Comparison of ENCODE assay signal across 1 worm cellular context in the genomic region with DNA sequence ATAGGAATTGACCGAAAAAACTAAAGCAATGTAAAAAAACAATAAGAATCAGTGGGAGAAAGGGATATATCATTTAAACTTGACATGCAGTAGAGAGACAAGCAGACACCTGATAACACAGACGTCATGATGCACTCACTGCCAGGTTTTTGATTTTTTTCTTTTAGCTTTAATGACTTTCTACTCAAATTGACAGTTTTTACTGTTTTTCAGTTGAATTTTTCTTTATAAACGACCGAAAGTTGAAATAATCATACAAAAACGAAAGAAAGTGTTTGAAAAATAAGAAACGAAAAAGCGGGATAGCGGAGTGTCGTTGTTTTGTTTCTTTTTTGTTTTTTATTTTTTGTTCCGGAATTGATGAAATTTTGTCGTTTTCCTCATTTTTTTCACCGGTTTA.
TF ChIP-seq lines count a peak whose summit lies in the region.

A gene (plus strand): TSS at position 83 of the 400 bp plus-strand sequence.

TF ChIP-seq in whole organism, L1 larva, 84 proteins besides CTCF, POLR2A, EP300 and RAD21 (continued from another document):
- no peak for TF ChIP-seq unc-62 (GFP tag; optimal IDR thresholded peaks at IDR 0.05; lab: Kevin White, UChicago)
- TF ChIP-seq sptf-1 (tag; optimal IDR thresholded peaks at IDR 0.05; lab: Kevin White, UChicago), result no peak
- no peak for TF ChIP-seq ztf-11 (tag; optimal IDR thresholded peaks at IDR 0.05; lab: Kevin White, UChicago)
- no peak for TF ChIP-seq swsn-7 (tag; optimal IDR thresholded peaks at IDR 0.05; lab: Kevin White, UChicago)
- no peak for TF ChIP-seq nhr-20 (tag; optimal IDR thresholded peaks at IDR 0.05; lab: Kevin White, UChicago)
- peak; percentile 44 for TF ChIP-seq blmp-1 (tag; optimal IDR thresholded peaks at IDR 0.05; lab: Kevin White, UChicago)
- TF ChIP-seq fkh-4 (tag; optimal IDR thresholded peaks at IDR 0.05; lab: Kevin White, UChicago; ENCODE audit: borderline replicate concordance), result no peak
- peak in 1 of 2 experiments; percentile 9 for TF ChIP-seq lsy-2 (tag; optimal IDR thresholded peaks at IDR 0.05; lab: Kevin White, UChicago)
- no peak for TF ChIP-seq elt-3 (tag; optimal IDR thresholded peaks at IDR 0.05; lab: Kevin White, UChicago)
- TF ChIP-seq lir-3 (tag; optimal IDR thresholded peaks at IDR 0.05; lab: Kevin White, UChicago; ENCODE audit: poor library complexity), result no peak
- no peak for TF ChIP-seq tlp-1 (tag; optimal IDR thresholded peaks at IDR 0.05; lab: Kevin White, UChicago)
- TF ChIP-seq nhr-76 (tag; optimal IDR thresholded peaks at IDR 0.05; lab: Kevin White, UChicago), result no peak
- TF ChIP-seq unc-98 (GFP tag; IDR thresholded peaks at IDR 0.05; lab: Robert Waterston, UW), result no peak
- TF ChIP-seq ceh-90 (tag; optimal IDR thresholded peaks at IDR 0.05; lab: Kevin White, UChicago), result no peak
- no peak for TF ChIP-seq efl-3 (GFP tag; optimal IDR thresholded peaks at IDR 0.05; lab: Kevin White, UChicago)
- peak; percentile 23 for TF ChIP-seq lin-14 (GFP tag; optimal IDR thresholded peaks at IDR 0.05; lab: Kevin White, UChicago)
- no peak for TF ChIP-seq fkh-8 (tag; optimal IDR thresholded peaks at IDR 0.05; lab: Kevin White, UChicago)
- no peak for TF ChIP-seq lin-35 (GFP tag; optimal IDR thresholded peaks at IDR 0.05; lab: Kevin White, UChicago)
- no peak for TF ChIP-seq alr-1 (tag; optimal IDR thresholded peaks at IDR 0.05; lab: Kevin White, UChicago; ENCODE audit: borderline replicate concordance)
- TF ChIP-seq fos-1 (tag; optimal IDR thresholded peaks at IDR 0.05; lab: Kevin White, UChicago), result no peak
- no peak for TF ChIP-seq hlh-4 (tag; optimal IDR thresholded peaks at IDR 0.05; lab: Kevin White, UChicago)
- no peak for TF ChIP-seq mep-1 (tag; optimal IDR thresholded peaks at IDR 0.05; lab: Kevin White, UChicago)
- no peak for TF ChIP-seq nhr-12 (tag; optimal IDR thresholded peaks at IDR 0.05; lab: Kevin White, UChicago)
- peak in 1 of 3 experiments; percentile 24 for TF ChIP-seq dpl-1 (GFP tag; optimal IDR thresholded peaks at IDR 0.05; lab: Kevin White, UChicago)
- TF ChIP-seq tbx-2 (tag; optimal IDR thresholded peaks at IDR 0.05; lab: Kevin White, UChicago), result no peak
- no peak for TF ChIP-seq vab-15 (tag; optimal IDR thresholded peaks at IDR 0.05; lab: Kevin White, UChicago)
- no peak for TF ChIP-seq F16B12.6 (tag; optimal IDR thresholded peaks at IDR 0.05; lab: Kevin White, UChicago)
